Worm (Caenorhabditis elegans): Measurements from ENCODE around the gene agt-2.

The agt-2 gene

ce11 chrII:5377467-5378238 is 4.0 kb upstream of the agt-2 start, which contains the start of gene prdx-2:
prdx-2 (plus strand) TSS chrII:5378195.
- TF ChIP-seq ekl-4 (GFP tag; IDR thresholded peaks at IDR 0.05) = peak; percentile 70; the same call in 1 of the 2 replicates
- peak; percentile 81 for TF ChIP-seq tlf-1 (GFP tag; optimal IDR thresholded peaks at IDR 0.05)
- TF ChIP-seq snpc-3.4 (tag; optimal IDR thresholded peaks at IDR 0.05) = peak; percentile 35
- peak; percentile 73 for TF ChIP-seq B0336.3 (GFP tag; IDR thresholded peaks at IDR 0.05)
- TF ChIP-seq lir-1 (GFP tag; conservative IDR thresholded peaks at IDR 0.05) = no peak; the same call in 1 of the 2 replicates
- TF ChIP-seq F23B12.7 (tag; optimal IDR thresholded peaks at IDR 0.05; ENCODE audit: insufficient read depth) = no peak
- TF ChIP-seq repo-1 (tag; optimal IDR thresholded peaks at IDR 0.05) = no peak
- peak; percentile 67 for TF ChIP-seq rcor-1 (GFP tag; IDR thresholded peaks at IDR 0.05)
- peak; percentile 74 for TF ChIP-seq hsf-1 (GFP tag; IDR thresholded peaks at IDR 0.05)
- TF ChIP-seq T07F8.4 (tag; optimal IDR thresholded peaks at IDR 0.05) = no peak
- no peak for TF ChIP-seq pha-4 (tag; optimal IDR thresholded peaks at IDR 0.05)
- TF ChIP-seq hmg-20 (GFP tag; IDR thresholded peaks at IDR 0.05) = no peak
- no peak for TF ChIP-seq mxl-1 (tag; optimal IDR thresholded peaks at IDR 0.05)
- TF ChIP-seq hmg-1.2 (GFP tag; IDR thresholded peaks at IDR 0.05) = peak; percentile 14; the same call in 1 of the 2 replicates
- peak; percentile 94 for TF ChIP-seq ceh-91 (GFP tag; IDR thresholded peaks at IDR 0.05)
- TF ChIP-seq nhr-90 (tag; optimal IDR thresholded peaks at IDR 0.05) = no peak
- peak; percentile 98 for TF ChIP-seq lsl-1 (GFP tag; optimal IDR thresholded peaks at IDR 0.05)
- peak; percentile 37; the same call in 1 of the 2 replicates for TF ChIP-seq aptf-2 (GFP tag; conservative IDR thresholded peaks at IDR 0.05)
- TF ChIP-seq sptf-2 (GFP tag; optimal IDR thresholded peaks at IDR 0.05) = no peak
- peak; percentile 68; the same call in 1 of the 2 replicates for TF ChIP-seq attf-6 (GFP tag; IDR thresholded peaks at IDR 0.05)
- no peak for TF ChIP-seq snpc-4 (GFP tag; optimal IDR thresholded peaks at IDR 0.05)
- TF ChIP-seq snpc-4 (tag; optimal IDR thresholded peaks at IDR 0.05) = no peak
- no peak for TF ChIP-seq nhr-120 (GFP tag; IDR thresholded peaks at IDR 0.05)
- TF ChIP-seq madf-6 (GFP tag; IDR thresholded peaks at IDR 0.05) = peak; percentile 96
- peak; percentile 89 for TF ChIP-seq D2030.7 (GFP tag; IDR thresholded peaks at IDR 0.05)
- peak; percentile 75 for TF ChIP-seq C17E4.6 (GFP tag; IDR thresholded peaks at IDR 0.05)
- no peak for TF ChIP-seq akir-1 (GFP tag; optimal IDR thresholded peaks at IDR 0.05)
- TF ChIP-seq B0019.2 (GFP tag; conservative IDR thresholded peaks at IDR 0.05) = peak; percentile 73
- TF ChIP-seq hlh-12 (tag; optimal IDR thresholded peaks at IDR 0.05) = no peak
- peak; percentile 40; the same call in 1 of the 2 replicates for TF ChIP-seq mcd-1 (GFP tag; IDR thresholded peaks at IDR 0.05)
- TF ChIP-seq B0035.1 (tag; optimal IDR thresholded peaks at IDR 0.05) = no peak
- peak; percentile 22 for TF ChIP-seq ztf-18 (tag; optimal IDR thresholded peaks at IDR 0.05)
- TF ChIP-seq lin-54 (GFP tag; optimal IDR thresholded peaks at IDR 0.05) = peak; percentile 75
- TF ChIP-seq F49E8.2 (tag; optimal IDR thresholded peaks at IDR 0.05; ENCODE audit: insufficient read depth) = peak; percentile 16
- TF ChIP-seq fkh-3 (tag; optimal IDR thresholded peaks at IDR 0.05) = no peak
- TF ChIP-seq athp-1 (tag; optimal IDR thresholded peaks at IDR 0.05) = peak; percentile 44
- no peak for TF ChIP-seq lag-1 (GFP tag; IDR thresholded peaks at IDR 0.05)
- TF ChIP-seq tbp1 (GFP tag; optimal IDR thresholded peaks at IDR 0.05) = peak; percentile 59
- peak; percentile 25 for TF ChIP-seq him-1 (tag; optimal IDR thresholded peaks at IDR 0.05)
- peak; percentile 67; the same call in 1 of the 2 replicates for TF ChIP-seq Y95B8A.8 (GFP tag; IDR thresholded peaks at IDR 0.05)
- TF ChIP-seq ztf-28 (GFP tag; IDR thresholded peaks at IDR 0.05) = 0 out of 2 replicates have a peak, but pooled peaks have one; percentile 4
- no peak for TF ChIP-seq F57C9.4 (tag; optimal IDR thresholded peaks at IDR 0.05)
- TF ChIP-seq pbrm-1 (GFP tag; IDR thresholded peaks at IDR 0.05) = peak; percentile 68; the same call in 1 of the 2 replicates
- peak; percentile 84 for TF ChIP-seq xnd-1 (tag; optimal IDR thresholded peaks at IDR 0.05)
- TF ChIP-seq F33H1.4 (GFP tag; IDR thresholded peaks at IDR 0.05) = peak; percentile 90
- no peak for TF ChIP-seq mes-4 (tag; optimal IDR thresholded peaks at IDR 0.05)
- 0 out of 2 replicates have a peak, but pooled peaks have one; percentile 51 for TF ChIP-seq nfyb-1 (GFP tag; IDR thresholded peaks at IDR 0.05)

Measured in whole organism, young adult.